Fruit fly (Drosophila melanogaster) whole organism, wandering third instar larva: ENCODE measurements around the gene msk.
A peak's percentile ranks its signal among the peaks of the same experiment; 100 is the strongest.

Experiments used
- Abd-B ChIP-seq: fragments of >200 bp; optimal IDR thresholded peaks from 2 replicates; lab custom pipeline; 2017; ENCODE audit warnings: missing biosample characterization, missing genetic modification characterization
- CG32264 ChIP-seq: fragments of 200-800 bp; sonication (Bioruptor generic); optimal IDR thresholded peaks from 2 replicates; lab custom pipeline; 2016; ENCODE audit warnings: missing biosample characterization, missing genetic modification characterization
- CG9705 ChIP-seq: fragments of 200-800 bp; sonication (Bioruptor generic); optimal IDR thresholded peaks from 2 replicates; lab custom pipeline; 2018; ENCODE audit warnings: missing biosample characterization, mild to moderate bottlenecking, missing genetic modification characterization
- CrebA ChIP-seq: fragments of 200-800 bp; sonication (Bioruptor generic); optimal IDR thresholded peaks from 2 replicates; lab custom pipeline; 2016; ENCODE audit warnings: missing biosample characterization, mild to moderate bottlenecking, missing genetic modification characterization, borderline replicate concordance
- Dfd ChIP-seq: fragments of >200 bp; optimal IDR thresholded peaks from 2 replicates; lab custom pipeline; 2017; ENCODE audit warnings: missing biosample characterization, missing genetic modification characterization
- Dif ChIP-seq: fragments of 200-275, 200-300 bp; sonication (Bioruptor generic); optimal IDR thresholded peaks from 2 replicates; lab custom pipeline; 2018; ENCODE audit warnings: missing biosample characterization, missing genetic modification characterization; ENCODE audit not compliant: partially characterized antibody
- GATAd ChIP-seq: sonication (Bioruptor generic); optimal IDR thresholded peaks from 2 replicates; lab custom pipeline; 2016; ENCODE audit warnings: missing biosample characterization, missing genetic modification characterization
- HLH106 ChIP-seq: fragments of 200-800 bp; optimal IDR thresholded peaks from 3 replicates; lab custom pipeline; 2019; ENCODE audit warnings: missing biosample characterization, mild to moderate bottlenecking, missing genetic modification characterization, moderate library complexity
- Hnf4 ChIP-seq: fragments of 200-800 bp; sonication (Bioruptor generic); optimal IDR thresholded peaks from 2 replicates; lab custom pipeline; 2016; ENCODE audit warnings: missing biosample characterization, mild to moderate bottlenecking, missing genetic modification characterization
- Hr78 ChIP-seq: fragments of >200 bp; optimal IDR thresholded peaks from 2 replicates; lab custom pipeline; 2017; ENCODE audit warnings: missing biosample characterization, missing genetic modification characterization
- Hr83 ChIP-seq: fragments of 200-300 bp; sonication (Bioruptor generic); optimal IDR thresholded peaks from 2 replicates; lab custom pipeline; 2016; ENCODE audit warnings: missing biosample characterization, mild to moderate bottlenecking, missing genetic modification characterization, moderate library complexity; ENCODE audit not compliant: poor library complexity, severe bottlenecking
- Jra ChIP-seq: sonication (Bioruptor generic); optimal IDR thresholded peaks from 2 replicates; lab custom pipeline; 2016; ENCODE audit warnings: missing biosample characterization, missing genetic modification characterization
- Mio ChIP-seq: sonication (Bioruptor generic); optimal IDR thresholded peaks from 2 replicates; lab custom pipeline; 2016; ENCODE audit warnings: missing biosample characterization, missing genetic modification characterization
- Myc ChIP-seq: fragments of >200 bp; optimal IDR thresholded peaks from 2 replicates; lab custom pipeline; 2017
- N ChIP-seq: fragments of >200 bp; optimal IDR thresholded peaks from 2 replicates; lab custom pipeline; 2018; ENCODE audit warnings: missing biosample characterization, missing external identifiers, missing genetic modification characterization
- OdsH ChIP-seq: fragments of 200-800 bp; sonication (Bioruptor generic); optimal IDR thresholded peaks from 2 replicates; lab custom pipeline; 2016; ENCODE audit warnings: missing biosample characterization, mild to moderate bottlenecking, missing genetic modification characterization
- Rel ChIP-seq, 2 experiments: fragments of 200-800 bp; sonication (Bioruptor generic) in 1 of 2; optimal IDR thresholded peaks; 2 replicates in 1 of 2; 3 replicates in 1 of 2; lab custom pipeline; 2016 to 2019; ENCODE audit warnings: mild to moderate bottlenecking in 2 of 2, missing biosample characterization in 2 of 2, missing genetic modification characterization in 2 of 2, moderate library complexity in 1 of 2
- Sp1 ChIP-seq: fragments of 200-800 bp; sonication (Bioruptor generic); optimal IDR thresholded peaks from 3 replicates; lab custom pipeline; 2019; ENCODE audit warnings: missing biosample characterization, mild to moderate bottlenecking, missing genetic modification characterization, moderate library complexity
- Vsx2 ChIP-seq: fragments of 200-300, 225-300 bp; sonication (Bioruptor generic); optimal IDR thresholded peaks from 2 replicates; lab custom pipeline; 2018; ENCODE audit warnings: missing biosample characterization, missing genetic modification characterization; ENCODE audit not compliant: partially characterized antibody
- br ChIP-seq: fragments of 200-800 bp; sonication (Bioruptor generic); optimal IDR thresholded peaks from 2 replicates; lab custom pipeline; 2016; ENCODE audit warnings: missing biosample characterization, missing genetic modification characterization
- brk ChIP-seq: fragments of 200-800 bp; sonication (Bioruptor generic); optimal IDR thresholded peaks from 2 replicates; lab custom pipeline; 2016; ENCODE audit warnings: missing biosample characterization, mild to moderate bottlenecking, missing genetic modification characterization
- dl ChIP-seq, 2 experiments: fragments of 175-275, 200-275 bp in 1 of 2; fragments of 200-275 bp in 1 of 2; sonication (Bioruptor generic); optimal IDR thresholded peaks; lab custom pipeline; 2018; ENCODE audit warnings: mild to moderate bottlenecking in 2 of 2, missing biosample characterization in 2 of 2, missing genetic modification characterization in 2 of 2, moderate library complexity in 2 of 2; ENCODE audit not compliant: partially characterized antibody in 2 of 2, insufficient read depth in 1 of 2
- dmrt93B ChIP-seq: fragments of 200-800 bp; sonication (Bioruptor generic); optimal IDR thresholded peaks from 2 replicates; lab custom pipeline; 2018; ENCODE audit warnings: missing biosample characterization, mild to moderate bottlenecking, missing genetic modification characterization
- dsf ChIP-seq: sonication (Bioruptor generic); optimal IDR thresholded peaks from 2 replicates; lab custom pipeline; 2016; ENCODE audit warnings: missing biosample characterization, missing genetic modification characterization, borderline replicate concordance
- ey ChIP-seq: fragments of 200-800 bp; sonication (Bioruptor generic); optimal IDR thresholded peaks from 2 replicates; lab custom pipeline; 2016; ENCODE audit warnings: missing biosample characterization, missing genetic modification characterization
- foxo ChIP-seq, 2 experiments: fragments of 200-800 bp; sonication (Bioruptor generic); optimal IDR thresholded peaks; 2 replicates in 1 of 2; 3 replicates in 1 of 2; lab custom pipeline; 2016 to 2017; ENCODE audit warnings: missing biosample characterization in 2 of 2, missing genetic modification characterization in 2 of 2
- fru ChIP-seq: fragments of 200-800 bp; sonication (Bioruptor generic); optimal IDR thresholded peaks from 3 replicates; lab custom pipeline; 2016; ENCODE audit warnings: missing biosample characterization, mild to moderate bottlenecking, missing genetic modification characterization
- h ChIP-seq: fragments of 200-800 bp; sonication (Bioruptor generic); optimal IDR thresholded peaks from 3 replicates; lab custom pipeline; 2016; ENCODE audit warnings: missing biosample characterization, mild to moderate bottlenecking, missing genetic modification characterization
- jim ChIP-seq: fragments of 175-275, 200-325 bp; sonication (Bioruptor generic); optimal IDR thresholded peaks from 2 replicates; lab custom pipeline; 2016; ENCODE audit warnings: missing biosample characterization, mild to moderate bottlenecking, missing genetic modification characterization
- lola ChIP-seq: fragments of >200 bp; optimal IDR thresholded peaks from 2 replicates; lab custom pipeline; 2017; ENCODE audit warnings: missing biosample characterization, missing genetic modification characterization
- pan ChIP-seq: fragments of >200 bp; optimal IDR thresholded peaks from 2 replicates; lab custom pipeline; 2017
- psq ChIP-seq: fragments of 200-800 bp; sonication (Bioruptor generic); optimal IDR thresholded peaks from 3 replicates; lab custom pipeline; 2017; ENCODE audit warnings: missing biosample characterization, mild to moderate bottlenecking, missing genetic modification characterization, moderate library complexity
- rgr ChIP-seq: fragments of 200-800 bp; sonication (Bioruptor generic); optimal IDR thresholded peaks from 3 replicates; lab custom pipeline; 2016; ENCODE audit warnings: missing biosample characterization, mild to moderate bottlenecking, missing genetic modification characterization
- sage ChIP-seq: fragments of 200-800 bp; sonication (Bioruptor generic); optimal IDR thresholded peaks from 2 replicates; lab custom pipeline; 2016; ENCODE audit warnings: missing biosample characterization, mild to moderate bottlenecking, missing genetic modification characterization
- sv ChIP-seq: fragments of 200-800 bp; sonication (Bioruptor generic); optimal IDR thresholded peaks from 3 replicates; lab custom pipeline; 2016; ENCODE audit warnings: missing biosample characterization, missing genetic modification characterization
- tai ChIP-seq: sonication (Bioruptor generic); optimal IDR thresholded peaks from 2 replicates; lab custom pipeline; 2016; ENCODE audit warnings: missing biosample characterization, missing genetic modification characterization
- usp ChIP-seq: fragments of >200 bp; optimal IDR thresholded peaks from 2 replicates; lab custom pipeline; 2017; ENCODE audit warnings: missing biosample characterization, missing genetic modification characterization
- woc ChIP-seq: sonication (Bioruptor generic); optimal IDR thresholded peaks from 2 replicates; lab custom pipeline; 2016; ENCODE audit warnings: missing biosample characterization, mild to moderate bottlenecking, missing genetic modification characterization

Gene msk

dm6 chr3L:8154544-8154943, 38.6 kb downstream of the msk start:
- TF ChIP-seq br (no peak), Rel (GFP tag; optimal IDR thresholded peaks at IDR 0.05; lab: Kevin White, UChicago) (no peak), Rel (tag; optimal IDR thresholded peaks at IDR 0.05; lab: Kevin White, UChicago) (no peak), foxo (GFP tag; optimal IDR thresholded peaks at IDR 0.05; lab: Kevin White, UChicago) (no peak), GATAd (GFP tag; lab: Kevin White, UChicago) (no peak), psq (GFP tag; lab: Kevin White, UChicago) (no peak), N (no peak), Vsx2 (GFP tag; lab: Kevin White, UChicago) (no peak), lola (GFP tag; lab: Kevin White, UChicago) (no peak), dmrt93B (no peak)

DNA sequence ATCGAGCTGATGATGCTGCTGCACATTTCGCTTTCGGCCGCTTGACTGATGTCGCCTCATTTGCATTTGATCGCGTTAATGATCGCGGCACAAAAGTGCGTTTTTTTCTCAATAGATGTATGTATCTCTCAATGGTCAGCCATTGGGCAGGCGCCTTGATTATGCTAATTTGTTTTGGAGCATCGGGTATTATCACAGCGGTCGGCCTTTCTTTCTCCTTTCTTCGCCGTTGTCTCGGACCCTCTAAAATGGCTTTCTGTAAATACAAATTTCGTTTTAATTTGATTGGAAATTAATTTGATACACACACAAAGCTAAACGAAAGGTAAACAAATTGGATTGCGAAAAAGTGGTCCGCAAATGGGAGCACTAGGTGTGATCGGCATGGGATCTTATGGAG, 39.3 kb downstream of the msk start:
- no peak for TF ChIP-seq Dfd
- no peak for TF ChIP-seq brk (GFP tag; lab: Kevin White, UChicago)
- no peak for TF ChIP-seq HLH106
- TF ChIP-seq Hnf4 = no peak
- TF ChIP-seq, all 38 proteins: peak for 0

DNA sequence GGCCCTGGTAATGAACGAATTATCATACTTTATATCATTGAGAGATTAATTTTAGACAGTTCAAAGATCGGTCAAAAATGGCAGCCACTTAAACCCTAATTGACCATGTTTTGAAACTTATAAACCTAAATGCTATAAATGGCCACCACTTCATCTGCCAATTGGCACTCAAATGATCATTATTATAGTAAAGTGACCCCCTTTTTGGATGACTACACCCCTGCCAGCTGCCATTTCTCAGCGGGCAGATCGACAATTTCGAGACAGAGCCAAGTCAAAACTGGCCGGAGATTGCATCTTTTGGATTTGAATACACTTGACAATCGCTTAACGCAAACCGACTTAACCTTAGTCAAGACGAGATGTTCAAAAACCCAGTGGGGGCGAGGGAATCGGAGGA, 40.2 kb downstream of the msk start:
- TF ChIP-seq Dif (GFP tag; lab: Kevin White, UChicago) (no peak), GATAd (GFP tag; lab: Kevin White, UChicago) (no peak), ey (GFP tag; lab: Kevin White, UChicago) (peak; percentile 48), Jra (GFP tag; lab: Kevin White, UChicago) (no peak), Dfd (no peak), lola (GFP tag; lab: Kevin White, UChicago) (no peak), psq (GFP tag; lab: Kevin White, UChicago) (no peak), CG9705 (no peak), Sp1 (GFP tag; lab: Kevin White, UChicago) (peak; percentile 43), Abd-B (GFP tag; lab: Kevin White, UChicago) (no peak), tai (GFP tag; lab: Kevin White, UChicago) (no peak), OdsH (GFP tag; lab: Kevin White, UChicago) (peak; percentile 43), dmrt93B (no peak), woc (no peak), Hr83 (GFP tag; lab: Kevin White, UChicago) (no peak), dl (GFP tag; optimal IDR thresholded peaks at IDR 0.05; lab: Kevin White, UChicago; ENCODE audit: insufficient read depth in 1 of 2, partially characterized antibody in 2 of 2) (no peak), Rel (GFP tag; optimal IDR thresholded peaks at IDR 0.05; lab: Kevin White, UChicago) (no peak), Rel (tag; optimal IDR thresholded peaks at IDR 0.05; lab: Kevin White, UChicago) (no peak), Vsx2 (GFP tag; lab: Kevin White, UChicago) (no peak), foxo (GFP tag; optimal IDR thresholded peaks at IDR 0.05; lab: Kevin White, UChicago) (peak in 1 of 2 experiments; percentile 49), jim (no peak), CG32264 (GFP tag; lab: Kevin White, UChicago) (no peak), Hnf4 (peak; percentile 6), h (peak; percentile 48), fru (peak; percentile 22), dsf (GFP tag; lab: Kevin White, UChicago) (no peak), sv (GFP tag; lab: Kevin White, UChicago) (no peak), br (peak; percentile 53), N (no peak), HLH106 (peak; percentile 31), sage (no peak), rgr (GFP tag; lab: Kevin White, UChicago) (peak; percentile 49), CrebA (GFP tag; lab: Kevin White, UChicago) (no peak), Myc (lab: Kevin White, UChicago) (no peak), Mio (GFP tag; lab: Kevin White, UChicago) (no peak), Hr78 (GFP tag; lab: Kevin White, UChicago) (no peak), pan (lab: Kevin White, UChicago) (no peak), usp (GFP tag; lab: Kevin White, UChicago) (no peak), brk (GFP tag; lab: Kevin White, UChicago) (no peak)
